Fruit fly (Drosophila melanogaster): ENCODE data around the gene Cdk8.
"Not testable (repeated sequence)": the region's sequence is repeated elsewhere in the genome, so short reads cannot be mapped to it uniquely, and the experiment has no call there.

Gene Cdk8

DNA sequence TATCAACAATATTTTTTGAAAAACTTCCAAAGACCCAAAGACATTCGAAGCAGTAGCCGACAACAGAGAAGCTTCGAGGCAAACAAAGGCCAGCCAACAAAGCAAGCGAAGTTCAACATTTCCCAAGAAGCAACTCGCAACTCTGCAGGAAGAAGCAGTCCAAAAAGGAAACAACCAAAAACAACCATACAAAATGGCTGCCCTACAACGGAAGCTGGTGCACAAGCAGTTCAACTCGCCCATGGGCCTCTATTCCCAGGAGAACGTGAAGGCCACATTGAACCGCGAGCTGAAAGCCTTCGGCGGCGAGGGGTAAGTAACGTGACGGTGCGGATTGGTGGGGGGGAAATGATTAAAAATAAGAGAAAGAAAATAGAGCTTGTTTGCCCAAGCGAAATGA lies 18.2 kb downstream of the Cdk8 start:
- no peak for TF ChIP-seq CG8478 (optimal IDR thresholded peaks at IDR 0.05)
- TF ChIP-seq CTCF (optimal IDR thresholded peaks at IDR 0.05), result no peak

DNA sequence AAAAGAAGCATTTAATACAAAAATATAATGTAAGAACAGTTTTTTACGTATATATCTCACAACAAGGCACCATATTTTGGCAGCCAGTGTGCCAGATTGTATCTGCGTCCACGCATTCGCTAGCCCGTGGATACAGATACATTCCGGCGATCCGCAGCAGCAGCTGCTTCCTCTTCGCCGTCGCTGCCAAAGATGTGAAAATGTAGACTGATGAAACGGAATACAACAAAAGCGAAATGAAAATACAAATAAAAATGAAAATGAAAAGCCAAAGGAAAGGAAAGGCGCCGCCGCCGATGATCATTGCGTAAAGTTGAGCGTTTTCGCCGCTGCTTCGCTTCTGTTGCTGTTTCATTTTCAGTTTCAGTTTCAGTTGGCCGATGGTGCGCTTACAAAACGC lies 22.8 kb downstream of the Cdk8 start:
- no peak for TF ChIP-seq CTCF (optimal IDR thresholded peaks at IDR 0.05)
- no peak for TF ChIP-seq CG8478 (optimal IDR thresholded peaks at IDR 0.05)

DNA sequence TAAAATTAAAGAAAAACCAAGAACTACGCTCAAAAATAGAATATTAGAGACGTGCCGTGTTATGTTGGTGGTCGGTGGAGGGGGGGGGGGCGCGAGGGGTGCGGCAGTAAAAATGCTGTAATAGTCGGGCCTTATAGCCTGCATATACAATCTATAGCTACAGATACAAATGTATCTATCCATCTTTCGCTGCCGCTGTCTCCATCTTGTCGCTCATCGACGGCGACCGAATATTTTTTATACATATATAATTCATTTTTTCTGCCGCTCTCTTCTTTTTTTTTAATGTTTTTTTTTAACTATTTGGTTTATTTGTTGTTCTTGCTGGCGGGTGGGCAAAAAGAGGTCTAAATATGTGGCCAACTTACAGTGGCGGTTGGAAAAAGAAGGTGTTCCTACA lies 23.8 kb downstream of the Cdk8 start:
- TF ChIP-seq CG8478 (optimal IDR thresholded peaks at IDR 0.05), result no peak
- no peak for TF ChIP-seq CTCF (optimal IDR thresholded peaks at IDR 0.05)

DNA sequence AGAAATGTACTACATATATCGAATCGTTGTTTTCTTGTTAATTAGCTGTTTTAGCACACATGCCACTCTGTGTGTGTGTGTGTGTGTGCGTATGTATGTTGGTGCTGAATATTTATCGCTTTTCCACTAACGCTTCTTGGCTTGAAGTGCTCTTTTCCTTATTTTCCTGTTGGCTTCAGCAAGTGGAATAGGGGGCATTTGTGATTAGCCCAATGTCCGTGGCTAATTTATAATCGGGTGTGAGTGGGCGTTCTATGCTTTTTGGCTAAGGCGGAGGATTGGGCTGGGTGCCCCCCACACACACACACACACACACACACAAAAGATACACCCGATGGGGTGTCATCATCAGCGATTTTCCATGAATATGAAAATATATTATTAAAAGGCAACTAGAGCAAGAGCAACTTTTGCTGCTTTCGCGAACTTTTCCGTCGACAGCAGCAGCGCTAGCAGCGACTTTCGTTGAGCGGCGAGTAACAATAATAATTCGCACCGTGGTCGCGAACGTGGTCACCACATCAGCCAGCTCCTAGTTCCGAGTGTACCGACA lies 25.0 kb downstream of the Cdk8 start, which contains the start of gene CG43897:
Gene CG43897 (plus strand): TSS at position 503 of the 553 bp plus-strand sequence.
- no peak for TF ChIP-seq CG8478 (optimal IDR thresholded peaks at IDR 0.05)

DNA sequence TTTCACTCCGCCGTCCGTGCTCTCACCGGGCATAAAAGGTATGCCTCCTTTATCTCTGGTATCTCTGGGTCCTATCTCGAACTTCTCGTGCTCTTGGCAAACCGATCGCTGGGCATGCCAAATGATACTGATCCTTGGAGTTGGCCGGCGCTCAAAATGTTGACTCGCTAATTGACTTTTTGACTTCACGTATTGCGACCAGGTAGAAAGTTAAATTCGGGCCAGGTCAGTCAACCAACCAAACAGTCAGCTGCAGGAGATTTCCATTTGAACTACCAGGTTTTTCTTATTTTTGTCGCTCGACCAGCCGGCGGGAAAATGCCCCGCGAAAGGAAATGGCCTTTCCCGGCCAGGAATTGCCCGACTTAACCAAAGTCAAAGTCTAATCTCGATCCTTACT lies 34.3 kb downstream of the Cdk8 start, which contains the start of gene Ilp4:
Gene Ilp4 (minus strand): TSS at position 139 of the 400 bp plus-strand sequence.
- no peak for TF ChIP-seq CTCF (optimal IDR thresholded peaks at IDR 0.05)
- no peak for TF ChIP-seq CG8478 (optimal IDR thresholded peaks at IDR 0.05)

DNA sequence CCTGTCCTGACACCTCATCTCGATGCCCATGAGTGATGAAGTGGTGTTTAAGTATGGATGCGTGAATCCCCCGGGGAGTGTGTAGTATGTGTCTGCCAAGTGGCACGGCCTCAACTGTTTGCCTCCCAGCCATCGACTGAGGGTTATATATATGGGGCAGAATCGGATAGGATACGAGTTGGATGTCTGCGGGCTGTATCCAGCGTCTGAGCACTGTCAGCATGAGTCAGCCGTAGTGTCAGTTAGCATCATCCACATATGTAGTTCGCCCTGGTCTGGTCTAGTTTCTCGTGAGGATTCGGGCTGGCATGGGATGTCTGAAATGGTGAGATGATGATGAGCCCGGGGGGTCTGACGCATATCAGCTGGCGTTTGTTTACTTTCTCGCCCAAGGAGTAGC lies 36.5 kb downstream of the Cdk8 start, which contains the start of gene Ilp3:
Gene Ilp3 (minus strand): TSS at position 101 of the 400 bp plus-strand sequence.
- TF ChIP-seq CG8478 (optimal IDR thresholded peaks at IDR 0.05) (no peak), CTCF (optimal IDR thresholded peaks at IDR 0.05) (no peak)

DNA sequence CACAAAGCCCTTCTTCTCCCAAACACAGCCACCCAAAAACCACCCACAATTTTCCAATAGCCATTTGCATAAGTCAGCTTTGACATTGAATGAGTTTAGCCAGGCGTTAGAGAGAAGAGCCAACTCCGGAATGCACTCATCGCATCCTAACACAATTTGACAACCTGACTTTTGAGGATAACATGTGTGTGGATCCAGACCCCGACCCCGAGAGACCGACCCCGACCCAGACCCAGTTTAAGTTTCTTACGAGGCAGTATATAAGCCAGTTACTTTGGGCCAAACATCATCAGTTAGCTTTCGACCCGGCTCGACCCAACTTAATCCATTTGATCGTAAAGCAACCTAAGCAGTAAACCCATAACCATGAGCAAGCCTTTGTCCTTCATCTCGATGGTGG lies 39.1 kb downstream of the Cdk8 start, which contains the start of gene Ilp2:
Gene Ilp2 (plus strand): TSS at position 301 of the 400 bp plus-strand sequence.
- TF ChIP-seq CTCF (optimal IDR thresholded peaks at IDR 0.05) (no peak), CG8478 (optimal IDR thresholded peaks at IDR 0.05) (no peak)

DNA sequence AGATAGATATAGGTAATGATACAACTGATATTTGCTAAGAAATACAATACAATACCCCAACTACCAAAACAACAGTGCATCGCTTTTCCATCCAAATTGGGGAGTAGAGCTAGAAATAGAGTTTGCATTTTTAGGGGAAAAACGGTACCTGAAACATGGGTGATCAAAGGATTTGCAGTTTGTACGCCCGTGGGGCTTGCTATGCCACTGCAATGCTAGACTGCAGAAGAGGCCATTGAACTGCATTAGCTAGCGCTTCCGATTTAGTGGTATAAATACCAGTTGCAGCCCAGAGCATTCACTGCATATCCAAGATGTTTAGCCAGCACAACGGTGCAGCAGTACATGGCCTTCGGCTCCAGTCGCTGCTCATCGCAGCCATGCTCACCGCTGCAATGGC lies 40.4 kb downstream of the Cdk8 start, which contains the start of gene Ilp1:
Gene Ilp1 (plus strand): TSS at position 301 of the 400 bp plus-strand sequence.
- TF ChIP-seq CG8478, CTCF (optimal IDR thresholded peaks at IDR 0.05): not testable (repeated sequence)

DNA sequence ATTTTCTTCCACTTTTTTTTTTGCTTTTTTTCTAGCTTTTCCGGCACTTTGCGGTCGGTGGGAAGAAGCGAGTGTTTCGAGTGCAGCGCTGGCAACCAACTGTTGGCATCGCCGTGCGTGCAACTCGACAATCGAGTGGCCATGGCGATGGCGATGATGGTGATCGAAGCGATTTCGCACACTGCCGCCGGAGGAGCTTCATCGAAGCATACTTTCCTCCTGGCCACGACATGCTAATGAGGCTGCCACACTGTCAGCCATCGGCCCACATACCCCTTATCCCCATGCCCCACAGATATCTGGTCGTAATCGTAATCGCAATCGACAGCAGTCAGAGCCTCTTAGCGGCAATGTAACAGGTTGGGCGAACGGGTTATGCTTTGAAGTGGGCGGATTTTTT lies 40.9 kb downstream of the Cdk8 start, which contains the start of gene Zasp67:
Gene Zasp67 (minus strand): TSS at position 101 of the 400 bp plus-strand sequence.
- TF ChIP-seq CG8478 (optimal IDR thresholded peaks at IDR 0.05) (no peak), CTCF (optimal IDR thresholded peaks at IDR 0.05) (no peak)

Data from S2 (cell line).